Fruit fly (Drosophila melanogaster) S2 (cell line): ENCODE measurements around the gene CG16985.

Experiments used
- CG8478 ChIP-seq: fragments of >200 bp; optimal IDR thresholded peaks from 2 replicates; lab custom pipeline; 2018
- CTCF ChIP-seq, 2 experiments: fragments of >200 bp; optimal IDR thresholded peaks; 2 replicates each; lab custom pipeline; 2018

DNA sequence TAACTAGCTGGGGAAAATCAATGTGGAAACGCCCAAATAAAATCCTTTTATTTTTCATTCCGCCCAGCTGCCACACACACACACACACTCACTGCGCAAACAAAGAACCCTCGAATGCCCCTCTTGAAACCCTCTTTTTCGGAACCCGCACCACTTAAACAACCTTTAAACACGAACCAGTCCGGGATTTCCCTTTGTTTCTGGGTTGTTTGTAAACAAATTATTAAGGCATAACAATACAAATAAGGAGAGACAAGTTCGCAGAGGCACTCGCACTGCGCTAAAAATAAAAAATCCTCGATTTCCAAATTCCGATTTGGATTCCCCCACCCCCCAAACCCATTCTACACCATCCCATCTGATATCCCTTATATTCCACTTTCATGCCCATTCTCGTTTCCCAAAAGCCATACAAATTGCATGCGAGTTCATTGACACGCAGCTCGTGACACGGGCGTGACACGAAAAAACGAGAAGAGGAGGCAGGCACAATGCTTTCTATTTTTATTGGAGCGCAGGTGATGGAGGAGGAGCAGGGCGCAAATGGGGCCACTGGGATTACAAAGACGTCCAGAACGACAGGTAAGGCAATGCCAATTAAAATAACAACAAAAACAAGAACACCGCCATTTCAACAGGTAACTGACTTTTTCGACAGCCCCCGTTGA lies 19.4 kb upstream of the CG16985 start:
- no peak for TF ChIP-seq CTCF (optimal IDR thresholded peaks at IDR 0.05; lab: Kevin White, UChicago)
- TF ChIP-seq CG8478 (lab: Kevin White, UChicago) = no peak
